Worm (Caenorhabditis elegans) whole organism, young adult: Measurements from ENCODE around the gene M01A8.1.

Experiments
- ama-1 ChIP-seq, 3 experiments: fragments of 150-350 bp in 1 of 3; sonication (generic microtip) in 2 of 3; optimal IDR thresholded peaks; 2 replicates each; lab custom pipeline; 2014 to 2018; ENCODE audit warnings: missing biosample characterization in 2 of 3, missing genetic modification characterization in 2 of 3, missing genetic modification reagents in 2 of 3
- tbx-9 ChIP-seq: sonication (generic microtip); optimal IDR thresholded peaks from 2 replicates; lab custom pipeline; 2016; ENCODE audit warnings: borderline replicate concordance, missing genetic modification characterization, inconsistent platforms, missing compliant biosample characterization

DNA sequence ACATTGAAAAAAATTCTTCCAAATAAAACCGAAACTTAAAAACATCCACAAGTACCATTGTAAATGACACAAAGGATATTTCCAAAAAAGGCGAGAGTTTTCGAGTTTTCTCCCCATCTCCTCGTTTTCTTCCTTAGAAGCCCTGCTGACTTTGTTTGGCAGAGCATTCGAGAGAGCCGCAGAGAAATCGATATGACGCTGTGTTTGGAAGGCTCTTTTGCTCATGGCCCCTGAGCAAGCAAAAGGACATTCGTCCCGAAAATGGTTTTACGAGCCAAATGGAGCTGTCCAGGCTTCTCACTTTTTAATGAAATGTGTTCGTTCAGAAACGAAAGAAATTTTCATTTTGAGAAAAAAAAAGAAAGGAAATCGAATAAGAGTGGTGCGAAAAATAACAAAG lies 15.0 kb downstream of the M01A8.1 start:
- TF ChIP-seq ama-1 (optimal IDR thresholded peaks at IDR 0.05; lab: Kevin White, UChicago) (no peak), ama-1 (GFP tag; optimal IDR thresholded peaks at IDR 0.05; lab: Kevin White, UChicago) (no peak), tbx-9 (no peak)
